Worm (Caenorhabditis elegans): ENCODE data around the gene R11F4.2.

DNA sequence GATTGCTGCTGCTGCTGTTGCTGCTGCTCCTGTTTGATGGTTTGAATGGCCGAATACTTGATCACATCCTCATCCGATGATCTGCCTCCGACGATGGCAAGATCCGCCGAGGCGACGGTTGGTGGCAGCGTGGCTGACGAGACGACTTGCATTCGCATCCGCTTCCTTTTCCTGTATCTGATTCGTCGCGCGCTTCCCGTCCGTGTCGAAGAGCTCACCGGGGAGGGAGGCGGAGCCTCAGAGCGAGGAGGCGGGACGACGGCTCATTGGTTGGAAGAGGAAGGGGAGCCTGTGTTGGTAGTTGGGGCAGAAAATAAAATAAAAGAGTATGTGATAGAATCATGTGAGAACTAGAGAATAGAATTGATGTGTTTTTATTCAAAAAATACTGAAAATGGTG is 51.8 kb downstream of the R11F4.2 start:
- TF ChIP-seq efl-1 (optimal IDR thresholded peaks at IDR 0.05) (no peak), efl-1 (GFP tag; optimal IDR thresholded peaks at IDR 0.05 in 1 of 2) (no peak), aly-2 (tag; optimal IDR thresholded peaks at IDR 0.05) (no peak), lin-39 (tag; optimal IDR thresholded peaks at IDR 0.05) (no peak), pqm-1 (tag; optimal IDR thresholded peaks at IDR 0.05) (no peak), aha-1 (tag; optimal IDR thresholded peaks at IDR 0.05) (no peak)

All from whole organism, L1 larva.